Fruit fly (Drosophila melanogaster) whole organism, wandering third instar larva: Measurements from ENCODE around the gene CG10376.

Experiments
- CG32264 ChIP-seq: fragments of 200-800 bp; sonication (Bioruptor generic); optimal IDR thresholded peaks from 2 replicates; lab custom pipeline; 2016; ENCODE audit warnings: missing biosample characterization, missing genetic modification characterization
- CG9705 ChIP-seq: fragments of 200-800 bp; sonication (Bioruptor generic); optimal IDR thresholded peaks from 2 replicates; lab custom pipeline; 2018; ENCODE audit warnings: missing biosample characterization, mild to moderate bottlenecking, missing genetic modification characterization
- CrebA ChIP-seq: fragments of 200-800 bp; sonication (Bioruptor generic); optimal IDR thresholded peaks from 2 replicates; lab custom pipeline; 2016; ENCODE audit warnings: missing biosample characterization, mild to moderate bottlenecking, missing genetic modification characterization, borderline replicate concordance
- Dfd ChIP-seq: fragments of >200 bp; optimal IDR thresholded peaks from 2 replicates; lab custom pipeline; 2017; ENCODE audit warnings: missing biosample characterization, missing genetic modification characterization
- Dif ChIP-seq: fragments of 200-275, 200-300 bp; sonication (Bioruptor generic); optimal IDR thresholded peaks from 2 replicates; lab custom pipeline; 2018; ENCODE audit warnings: missing biosample characterization, missing genetic modification characterization; ENCODE audit not compliant: partially characterized antibody
- GATAd ChIP-seq: sonication (Bioruptor generic); optimal IDR thresholded peaks from 2 replicates; lab custom pipeline; 2016; ENCODE audit warnings: missing biosample characterization, missing genetic modification characterization
- HLH106 ChIP-seq: fragments of 200-800 bp; optimal IDR thresholded peaks from 3 replicates; lab custom pipeline; 2019; ENCODE audit warnings: missing biosample characterization, mild to moderate bottlenecking, missing genetic modification characterization, moderate library complexity
- Hnf4 ChIP-seq: fragments of 200-800 bp; sonication (Bioruptor generic); optimal IDR thresholded peaks from 2 replicates; lab custom pipeline; 2016; ENCODE audit warnings: missing biosample characterization, mild to moderate bottlenecking, missing genetic modification characterization
- Hr78 ChIP-seq: fragments of >200 bp; optimal IDR thresholded peaks from 2 replicates; lab custom pipeline; 2017; ENCODE audit warnings: missing biosample characterization, missing genetic modification characterization
- Hr83 ChIP-seq: fragments of 200-300 bp; sonication (Bioruptor generic); optimal IDR thresholded peaks from 2 replicates; lab custom pipeline; 2016; ENCODE audit warnings: missing biosample characterization, mild to moderate bottlenecking, missing genetic modification characterization, moderate library complexity; ENCODE audit not compliant: poor library complexity, severe bottlenecking
- Jra ChIP-seq: sonication (Bioruptor generic); optimal IDR thresholded peaks from 2 replicates; lab custom pipeline; 2016; ENCODE audit warnings: missing biosample characterization, missing genetic modification characterization
- Mio ChIP-seq: sonication (Bioruptor generic); optimal IDR thresholded peaks from 2 replicates; lab custom pipeline; 2016; ENCODE audit warnings: missing biosample characterization, missing genetic modification characterization
- Myc ChIP-seq: fragments of >200 bp; optimal IDR thresholded peaks from 2 replicates; lab custom pipeline; 2017
- N ChIP-seq: fragments of >200 bp; optimal IDR thresholded peaks from 2 replicates; lab custom pipeline; 2018; ENCODE audit warnings: missing biosample characterization, missing external identifiers, missing genetic modification characterization
- OdsH ChIP-seq: fragments of 200-800 bp; sonication (Bioruptor generic); optimal IDR thresholded peaks from 2 replicates; lab custom pipeline; 2016; ENCODE audit warnings: missing biosample characterization, mild to moderate bottlenecking, missing genetic modification characterization
- Rel ChIP-seq, 2 experiments: fragments of 200-800 bp; sonication (Bioruptor generic) in 1 of 2; optimal IDR thresholded peaks; 2 replicates in 1 of 2; 3 replicates in 1 of 2; lab custom pipeline; 2016 to 2019; ENCODE audit warnings: mild to moderate bottlenecking in 2 of 2, missing biosample characterization in 2 of 2, missing genetic modification characterization in 2 of 2, moderate library complexity in 1 of 2
- Sp1 ChIP-seq: fragments of 200-800 bp; sonication (Bioruptor generic); optimal IDR thresholded peaks from 3 replicates; lab custom pipeline; 2019; ENCODE audit warnings: missing biosample characterization, mild to moderate bottlenecking, missing genetic modification characterization, moderate library complexity
- Vsx2 ChIP-seq: fragments of 200-300, 225-300 bp; sonication (Bioruptor generic); optimal IDR thresholded peaks from 2 replicates; lab custom pipeline; 2018; ENCODE audit warnings: missing biosample characterization, missing genetic modification characterization; ENCODE audit not compliant: partially characterized antibody
- brk ChIP-seq: fragments of 200-800 bp; sonication (Bioruptor generic); optimal IDR thresholded peaks from 2 replicates; lab custom pipeline; 2016; ENCODE audit warnings: missing biosample characterization, mild to moderate bottlenecking, missing genetic modification characterization
- dmrt93B ChIP-seq: fragments of 200-800 bp; sonication (Bioruptor generic); optimal IDR thresholded peaks from 2 replicates; lab custom pipeline; 2018; ENCODE audit warnings: missing biosample characterization, mild to moderate bottlenecking, missing genetic modification characterization
- ey ChIP-seq: fragments of 200-800 bp; sonication (Bioruptor generic); optimal IDR thresholded peaks from 2 replicates; lab custom pipeline; 2016; ENCODE audit warnings: missing biosample characterization, missing genetic modification characterization
- foxo ChIP-seq, 2 experiments: fragments of 200-800 bp; sonication (Bioruptor generic); optimal IDR thresholded peaks; 2 replicates in 1 of 2; 3 replicates in 1 of 2; lab custom pipeline; 2016 to 2017; ENCODE audit warnings: missing biosample characterization in 2 of 2, missing genetic modification characterization in 2 of 2
- fru ChIP-seq: fragments of 200-800 bp; sonication (Bioruptor generic); optimal IDR thresholded peaks from 3 replicates; lab custom pipeline; 2016; ENCODE audit warnings: missing biosample characterization, mild to moderate bottlenecking, missing genetic modification characterization
- h ChIP-seq: fragments of 200-800 bp; sonication (Bioruptor generic); optimal IDR thresholded peaks from 3 replicates; lab custom pipeline; 2016; ENCODE audit warnings: missing biosample characterization, mild to moderate bottlenecking, missing genetic modification characterization
- jim ChIP-seq: fragments of 175-275, 200-325 bp; sonication (Bioruptor generic); optimal IDR thresholded peaks from 2 replicates; lab custom pipeline; 2016; ENCODE audit warnings: missing biosample characterization, mild to moderate bottlenecking, missing genetic modification characterization
- lola ChIP-seq: fragments of >200 bp; optimal IDR thresholded peaks from 2 replicates; lab custom pipeline; 2017; ENCODE audit warnings: missing biosample characterization, missing genetic modification characterization
- pan ChIP-seq: fragments of >200 bp; optimal IDR thresholded peaks from 2 replicates; lab custom pipeline; 2017
- psq ChIP-seq: fragments of 200-800 bp; sonication (Bioruptor generic); optimal IDR thresholded peaks from 3 replicates; lab custom pipeline; 2017; ENCODE audit warnings: missing biosample characterization, mild to moderate bottlenecking, missing genetic modification characterization, moderate library complexity
- rgr ChIP-seq: fragments of 200-800 bp; sonication (Bioruptor generic); optimal IDR thresholded peaks from 3 replicates; lab custom pipeline; 2016; ENCODE audit warnings: missing biosample characterization, mild to moderate bottlenecking, missing genetic modification characterization
- sage ChIP-seq: fragments of 200-800 bp; sonication (Bioruptor generic); optimal IDR thresholded peaks from 2 replicates; lab custom pipeline; 2016; ENCODE audit warnings: missing biosample characterization, mild to moderate bottlenecking, missing genetic modification characterization
- sv ChIP-seq: fragments of 200-800 bp; sonication (Bioruptor generic); optimal IDR thresholded peaks from 3 replicates; lab custom pipeline; 2016; ENCODE audit warnings: missing biosample characterization, missing genetic modification characterization

Gene CG10376

dm6 chr2L:18724842-18725241, 21.9 kb upstream of the CG10376 start:
- no peak for TF ChIP-seq foxo (GFP tag; optimal IDR thresholded peaks at IDR 0.05; lab: Kevin White, UChicago)
- TF ChIP-seq rgr, result no peak
- TF ChIP-seq Vsx2, result no peak
- no peak for TF ChIP-seq HLH106 (tag; lab: Kevin White, UChicago)

- TF ChIP-seq Hr83 (GFP tag; lab: Kevin White, UChicago) (no peak), pan (no peak), Jra (GFP tag; lab: Kevin White, UChicago) (no peak), Rel (GFP tag; optimal IDR thresholded peaks at IDR 0.05; lab: Kevin White, UChicago) (no peak), Rel (tag; optimal IDR thresholded peaks at IDR 0.05; lab: Kevin White, UChicago) (no peak), Hnf4 (no peak), sage (GFP tag; lab: Kevin White, UChicago) (no peak), CG9705 (GFP tag; lab: Kevin White, UChicago) (no peak), brk (no peak), rgr (no peak), lola (GFP tag; lab: Kevin White, UChicago) (no peak), Myc (lab: Kevin White, UChicago) (no peak), CG32264 (no peak), sv (GFP tag; lab: Kevin White, UChicago) (no peak), Dif (GFP tag; lab: Kevin White, UChicago) (no peak)
These were observed 16.7 kb upstream of the CG10376 start for dm6 chr2L:18719583-18719982.

- no peak for TF ChIP-seq Hr83 (GFP tag; lab: Kevin White, UChicago)
- TF ChIP-seq N (GFP tag; lab: Kevin White, UChicago), result no peak
- no peak for TF ChIP-seq jim
- TF ChIP-seq pan, result no peak
- no peak for TF ChIP-seq Jra (GFP tag; lab: Kevin White, UChicago)
- TF ChIP-seq GATAd (GFP tag; lab: Kevin White, UChicago), result no peak
- no peak for TF ChIP-seq Rel (GFP tag; optimal IDR thresholded peaks at IDR 0.05; lab: Kevin White, UChicago)
- no peak for TF ChIP-seq Rel (tag; optimal IDR thresholded peaks at IDR 0.05; lab: Kevin White, UChicago)
- no peak for TF ChIP-seq lola (GFP tag; lab: Kevin White, UChicago)
- TF ChIP-seq Dif (GFP tag; lab: Kevin White, UChicago), result no peak
- no peak for TF ChIP-seq sv (GFP tag; lab: Kevin White, UChicago)
- no peak for TF ChIP-seq CG9705 (GFP tag; lab: Kevin White, UChicago)
These were observed 14.6 kb upstream of the CG10376 start for dm6 chr2L:18717365-18718011.

- TF ChIP-seq Dfd (GFP tag; lab: Kevin White, UChicago) (no peak), OdsH (GFP tag; lab: Kevin White, UChicago) (no peak), dmrt93B (GFP tag; lab: Kevin White, UChicago) (no peak), Sp1 (GFP tag; lab: Kevin White, UChicago) (no peak), fru (GFP tag; lab: Kevin White, UChicago) (no peak), h (GFP tag; lab: Kevin White, UChicago) (no peak)
- TF ChIP-seq, all 38 proteins: peak for 0
These were observed 11.2 kb upstream of the CG10376 start for dm6 chr2L:18714086-18714485.

- TF ChIP-seq pan (no peak), Jra (GFP tag; lab: Kevin White, UChicago) (no peak), sage (GFP tag; lab: Kevin White, UChicago) (no peak), foxo (GFP tag; optimal IDR thresholded peaks at IDR 0.05; lab: Kevin White, UChicago) (no peak), Mio (no peak), ey (no peak), CrebA (GFP tag; lab: Kevin White, UChicago) (no peak), Hr78 (GFP tag; lab: Kevin White, UChicago) (no peak), psq (GFP tag; lab: Kevin White, UChicago) (no peak), dmrt93B (GFP tag; lab: Kevin White, UChicago) (no peak)
These were observed 10.8 kb upstream of the CG10376 start, which contains the start of gene Irk3 for dm6 chr2L:18713686-18714085. Irk3 (minus strand) TSS chr2L:18713748.
